Worm (Caenorhabditis elegans) whole organism, young adult: ENCODE data around the gene sid-2.

Experiments used
- B0035.1 ChIP-seq: sonication (generic microtip); optimal IDR thresholded peaks from 2 replicates; lab custom pipeline; 2016; ENCODE audit warnings: missing genetic modification characterization, mild to moderate bottlenecking, missing compliant biosample characterization, missing genotype, missing genetic modification reagents
- B0261.1 ChIP-seq: sonication (generic microtip); optimal IDR thresholded peaks from 2 replicates; lab custom pipeline; 2016; ENCODE audit warnings: mild to moderate bottlenecking, missing genetic modification characterization, moderate library complexity, missing compliant biosample characterization
- F10E7.11 ChIP-seq: sonication (generic microtip); optimal IDR thresholded peaks from 2 replicates; lab custom pipeline; 2017; ENCODE audit warnings: mild to moderate bottlenecking, missing genetic modification characterization, moderate library complexity, missing compliant biosample characterization
- F57C9.4 ChIP-seq: sonication (generic microtip); optimal IDR thresholded peaks from 2 replicates; lab custom pipeline; 2017; ENCODE audit warnings: mild to moderate bottlenecking, missing genetic modification characterization, missing compliant biosample characterization
- K12H6.12 ChIP-seq: fragments of 200-800 bp; sonication (Bioruptor generic); optimal IDR thresholded peaks from 2 replicates; lab custom pipeline; 2018; ENCODE audit warnings: mild to moderate bottlenecking, missing genetic modification characterization, missing compliant biosample characterization
- T26A5.8 ChIP-seq: sonication (generic microtip); optimal IDR thresholded peaks from 2 replicates; lab custom pipeline; 2016; ENCODE audit warnings: missing genetic modification characterization, missing compliant biosample characterization
- Y56A3A.18 ChIP-seq: fragments of 200-800 bp; sonication (Bioruptor generic); IDR thresholded peaks from 2 replicates; pipeline ENCODE4 v1.3.6; 2022; ENCODE audit warnings: missing genetic modification reagents, missing genetic modification characterization, missing compliant biosample characterization
- akir-1 ChIP-seq: fragments of 200-800 bp; sonication (Bioruptor generic); optimal IDR thresholded peaks from 2 replicates; lab custom pipeline; 2018; ENCODE audit warnings: mild to moderate bottlenecking, missing genetic modification characterization, moderate library complexity, missing compliant biosample characterization
- ama-1 ChIP-seq, 3 experiments: fragments of 150-350 bp in 1 of 3; sonication (generic microtip) in 2 of 3; optimal IDR thresholded peaks; 2 replicates each; lab custom pipeline; 2014 to 2018; ENCODE audit warnings: missing biosample characterization in 2 of 3, missing genetic modification characterization in 2 of 3, missing genetic modification reagents in 2 of 3
- attf-6 ChIP-seq: fragments of 200-800 bp; sonication (Bioruptor generic); IDR thresholded peaks from 2 replicates; pipeline ENCODE4 v1.3.6; 2022; ENCODE audit warnings: missing genetic modification reagents, missing genetic modification characterization, missing compliant biosample characterization
- cebp-1 ChIP-seq, 2 experiments: fragments of 200-800 bp in 1 of 2; sonication (Bioruptor generic) in 1 of 2; sonication (generic microtip) in 1 of 2; IDR thresholded peaks in 1 of 2; optimal IDR thresholded peaks in 1 of 2; 2 replicates each; pipeline versions ENCODE4 v1.3.6 to Lab custom; 2017 to 2022; ENCODE audit warnings: missing compliant biosample characterization in 2 of 2, missing genetic modification characterization in 2 of 2, mild to moderate bottlenecking in 1 of 2, missing genetic modification reagents in 1 of 2, moderate library complexity in 1 of 2
- ceh-100 ChIP-seq: fragments of 200-800 bp; sonication (Bioruptor generic); IDR thresholded peaks from 2 replicates; pipeline ENCODE4 v1.3.6; 2022; ENCODE audit warnings: missing genetic modification reagents, missing genetic modification characterization, missing compliant biosample characterization
- ceh-40 ChIP-seq: fragments of 200-800 bp; sonication (Bioruptor generic); IDR thresholded peaks from 2 replicates; pipeline ENCODE4 v1.3.6; 2022; ENCODE audit warnings: missing genetic modification characterization, missing compliant biosample characterization
- dox-1 ChIP-seq: fragments of 200-800 bp; sonication (Bioruptor generic); IDR thresholded peaks from 2 replicates; pipeline ENCODE4 v1.3.6; 2022; ENCODE audit warnings: missing genetic modification reagents, missing genetic modification characterization, missing compliant biosample characterization
- ekl-4 ChIP-seq: fragments of 200-800 bp; sonication (Bioruptor generic); IDR thresholded peaks from 2 replicates; pipeline ENCODE4 v1.3.6; 2022; ENCODE audit warnings: missing genetic modification reagents, missing genetic modification characterization, missing compliant biosample characterization
- fkh-3 ChIP-seq: sonication (generic microtip); optimal IDR thresholded peaks from 2 replicates; lab custom pipeline; 2016; ENCODE audit warnings: mild to moderate bottlenecking, missing genetic modification characterization, missing compliant biosample characterization
- gei-17 ChIP-seq: fragments of 200-800 bp; sonication (Bioruptor generic); optimal IDR thresholded peaks from 2 replicates; lab custom pipeline; 2018; ENCODE audit warnings: mild to moderate bottlenecking, missing genetic modification characterization, missing compliant biosample characterization
- him-1 ChIP-seq: sonication (generic microtip); optimal IDR thresholded peaks from 2 replicates; lab custom pipeline; 2016; ENCODE audit warnings: missing genotype, missing genetic modification reagents, missing genetic modification characterization, missing compliant biosample characterization
- hmg-1.2 ChIP-seq: fragments of 200-800 bp; sonication (Bioruptor generic); IDR thresholded peaks from 2 replicates; pipeline ENCODE4 v1.3.6; 2022; ENCODE audit warnings: missing genetic modification reagents, missing genetic modification characterization, missing compliant biosample characterization
- hrde-1 ChIP-seq: sonication (generic microtip); optimal IDR thresholded peaks from 2 replicates; lab custom pipeline; 2016; ENCODE audit warnings: missing genetic modification characterization, mild to moderate bottlenecking, missing compliant biosample characterization, moderate library complexity, missing genotype, missing genetic modification reagents, borderline replicate concordance
- lag-1 ChIP-seq: fragments of 200-800 bp; sonication (Bioruptor generic); IDR thresholded peaks from 2 replicates; pipeline ENCODE4 v1.3.6; 2022; ENCODE audit warnings: missing genetic modification reagents, missing genetic modification characterization, missing compliant biosample characterization
- lin-54 ChIP-seq: fragments of 200-800 bp; sonication (Bioruptor generic); optimal IDR thresholded peaks from 2 replicates; lab custom pipeline; 2018; ENCODE audit warnings: mild to moderate bottlenecking, missing genetic modification characterization, missing compliant biosample characterization
- madf-3 ChIP-seq: fragments of 200-800 bp; sonication (Bioruptor generic); IDR thresholded peaks from 2 replicates; pipeline ENCODE4 v1.3.6; 2022; ENCODE audit warnings: missing genetic modification reagents, missing genetic modification characterization, missing compliant biosample characterization
- mel-28 ChIP-seq: sonication (generic microtip); optimal IDR thresholded peaks from 2 replicates; lab custom pipeline; 2016; ENCODE audit warnings: borderline replicate concordance, mild to moderate bottlenecking, missing genetic modification characterization, missing compliant biosample characterization
- nfya-1 ChIP-seq: sonication (generic microtip); optimal IDR thresholded peaks from 2 replicates; lab custom pipeline; 2017; ENCODE audit warnings: antibody characterized with exemption, missing compliant biosample characterization, missing genetic modification characterization, borderline replicate concordance; ENCODE audit not compliant: insufficient read depth
- nfya-2 ChIP-seq: fragments of 200-800 bp; sonication (Bioruptor generic); IDR thresholded peaks from 2 replicates; pipeline ENCODE4 v1.3.6; 2022; ENCODE audit warnings: missing genetic modification reagents, missing genetic modification characterization, missing compliant biosample characterization
- nfyb-1 ChIP-seq: fragments of 200-800 bp; sonication (Bioruptor generic); IDR thresholded peaks from 2 replicates; pipeline ENCODE4 v1.3.6; 2022; ENCODE audit warnings: missing genetic modification reagents, missing genetic modification characterization, missing compliant biosample characterization
- nhr-90 ChIP-seq: sonication (generic microtip); optimal IDR thresholded peaks from 2 replicates; lab custom pipeline; 2016; ENCODE audit warnings: missing genotype, mild to moderate bottlenecking, missing genetic modification characterization, missing compliant biosample characterization
- zfh-2 ChIP-seq: fragments of 200-800 bp; sonication (Bioruptor generic); conservative IDR thresholded peaks from 2 replicates; pipeline ENCODE4 v1.3.6; 2022; ENCODE audit warnings: missing genetic modification reagents, missing genetic modification characterization, missing compliant biosample characterization
- zim-3 ChIP-seq: sonication (generic microtip); optimal IDR thresholded peaks from 2 replicates; lab custom pipeline; 2017; ENCODE audit warnings: mild to moderate bottlenecking, missing genetic modification characterization, moderate library complexity, missing compliant biosample characterization
- ztf-18 ChIP-seq: sonication (generic microtip); optimal IDR thresholded peaks from 2 replicates; lab custom pipeline; 2016; ENCODE audit warnings: missing genotype, mild to moderate bottlenecking, missing genetic modification characterization, missing compliant biosample characterization
- ztf-22 ChIP-seq: fragments of 200-800 bp; sonication (Bioruptor generic); optimal IDR thresholded peaks from 2 replicates; lab custom pipeline; 2018; ENCODE audit warnings: mild to moderate bottlenecking, missing genetic modification characterization, moderate library complexity, missing compliant biosample characterization
- ztf-25 ChIP-seq: fragments of 200-800 bp; sonication (Bioruptor generic); IDR thresholded peaks from 2 replicates; pipeline ENCODE4 v1.3.6; 2022; ENCODE audit warnings: missing genetic modification reagents, missing genetic modification characterization, missing compliant biosample characterization
- ztf-26 ChIP-seq: sonication (generic microtip); optimal IDR thresholded peaks from 2 replicates; lab custom pipeline; 2017; ENCODE audit warnings: missing genetic modification characterization, missing compliant biosample characterization
- ztf-28 ChIP-seq: fragments of 200-800 bp; sonication (Bioruptor generic); IDR thresholded peaks from 2 replicates; pipeline ENCODE4 v1.3.6; 2022; ENCODE audit warnings: missing genetic modification reagents, missing genetic modification characterization, missing compliant biosample characterization
- ztf-3 ChIP-seq: fragments of 200-800 bp; sonication (Bioruptor generic); optimal IDR thresholded peaks from 2 replicates; lab custom pipeline; 2018; ENCODE audit warnings: mild to moderate bottlenecking, missing genetic modification characterization, missing compliant biosample characterization
- ztf-6 ChIP-seq: fragments of 200-800 bp; sonication (Bioruptor generic); IDR thresholded peaks from 2 replicates; pipeline ENCODE4 v1.3.6; 2022; ENCODE audit warnings: missing genetic modification reagents, missing genetic modification characterization, missing compliant biosample characterization

The sid-2 gene

ce11 chrIII:13721944-13722343 is 42.7 kb downstream of the sid-2 start:
- TF ChIP-seq F57C9.4 (tag; lab: Kevin White, UChicago) (no peak), Y56A3A.18 (GFP tag; lab: Robert Waterston, UW) (0 out of 2 replicates have a peak, but pooled peaks have one; percentile 23)

- TF ChIP-seq ekl-4 (GFP tag; lab: Robert Waterston, UW) (0 out of 2 replicates have a peak, but pooled peaks have one; percentile 28), hmg-1.2 (0 out of 2 replicates have a peak, but pooled peaks have one; percentile 11), cebp-1 (GFP tag; IDR thresholded peaks at IDR 0.05; lab: Robert Waterston, UW) (no peak), cebp-1 (tag; optimal IDR thresholded peaks at IDR 0.05; lab: Kevin White, UChicago) (peak; percentile 28), zfh-2 (GFP tag; lab: Robert Waterston, UW) (peak; percentile 47; the same call in 1 of the 2 replicates), mel-28 (tag; lab: Kevin White, UChicago) (peak; percentile 55), attf-6 (GFP tag; lab: Robert Waterston, UW) (no peak), dox-1 (GFP tag; lab: Robert Waterston, UW) (peak; percentile 55), akir-1 (GFP tag; lab: Kevin White, UChicago) (no peak), ztf-28 (GFP tag; lab: Robert Waterston, UW) (no peak), Y56A3A.18 (GFP tag; lab: Robert Waterston, UW) (no peak)
These were observed 43.3 kb downstream of the sid-2 start for ce11 chrIII:13722387-13723122.

- TF ChIP-seq ceh-100 (GFP tag; lab: Robert Waterston, UW) (0 out of 2 replicates have a peak, but pooled peaks have one; percentile 16), gei-17 (GFP tag; lab: Kevin White, UChicago) (no peak), K12H6.12 (tag; lab: Kevin White, UChicago) (peak; percentile 42), madf-3 (GFP tag; lab: Robert Waterston, UW) (no peak), zim-3 (peak; percentile 37), ama-1 (optimal IDR thresholded peaks at IDR 0.05; lab: Kevin White, UChicago) (peak; percentile 8), ama-1 (GFP tag; optimal IDR thresholded peaks at IDR 0.05; lab: Kevin White, UChicago) (no peak), dox-1 (GFP tag; lab: Robert Waterston, UW) (0 out of 2 replicates have a peak, but pooled peaks have one; percentile 5), ceh-40 (GFP tag; lab: Robert Waterston, UW) (no peak), hrde-1 (tag; lab: Kevin White, UChicago) (no peak), mel-28 (tag; lab: Kevin White, UChicago) (no peak), ztf-18 (tag; lab: Kevin White, UChicago) (no peak), F57C9.4 (tag; lab: Kevin White, UChicago) (no peak), him-1 (tag; lab: Kevin White, UChicago) (peak; percentile 88), lin-54 (no peak), ztf-3 (GFP tag; lab: Kevin White, UChicago) (no peak), T26A5.8 (tag; lab: Kevin White, UChicago) (no peak), nfyb-1 (GFP tag; lab: Robert Waterston, UW) (peak; percentile 60; the same call in 1 of the 2 replicates), B0261.1 (tag; lab: Kevin White, UChicago) (no peak), ztf-25 (GFP tag; lab: Robert Waterston, UW) (no peak), lag-1 (no peak)
These were observed 45.0 kb downstream of the sid-2 start for ce11 chrIII:13724018-13724892.

ce11 chrIII:13729760-13730159 is 50.5 kb downstream of the sid-2 start:
- TF ChIP-seq nfya-2 (GFP tag; lab: Robert Waterston, UW) (no peak), ztf-26 (tag; lab: Kevin White, UChicago) (no peak), ztf-22 (no peak), zim-3 (no peak), ztf-6 (GFP tag; lab: Robert Waterston, UW) (no peak), Y56A3A.18 (GFP tag; lab: Robert Waterston, UW) (no peak), B0035.1 (tag; lab: Kevin White, UChicago) (no peak), F10E7.11 (tag; lab: Kevin White, UChicago) (no peak), zfh-2 (GFP tag; lab: Robert Waterston, UW) (no peak), cebp-1 (GFP tag; IDR thresholded peaks at IDR 0.05; lab: Robert Waterston, UW) (no peak), cebp-1 (tag; optimal IDR thresholded peaks at IDR 0.05; lab: Kevin White, UChicago) (no peak), T26A5.8 (tag; lab: Kevin White, UChicago) (no peak), fkh-3 (tag; lab: Kevin White, UChicago) (no peak), ztf-28 (GFP tag; lab: Robert Waterston, UW) (no peak), nhr-90 (tag; lab: Kevin White, UChicago) (no peak), nfya-1 (tag; lab: Kevin White, UChicago) (no peak)
- TF ChIP-seq, all 124 proteins: peak for 0
